Worm (Caenorhabditis elegans): ENCODE measurements around the gene C09E7.10.

The C09E7.10 gene

ce11 chrIII:6514673-6515072, 5.2 kb downstream of the C09E7.10 start, which contains the start of gene acr-5:
Gene acr-5, minus strand, starts transcription at chrIII:6514773.
- TF ChIP-seq sdc-2 (tag; optimal IDR thresholded peaks at IDR 0.05) (no peak), ceh-9 (tag; optimal IDR thresholded peaks at IDR 0.05) (no peak), hlh-15 (tag; optimal IDR thresholded peaks at IDR 0.05) (no peak), hlh-6 (tag; optimal IDR thresholded peaks at IDR 0.05) (no peak), lim-6 (tag; optimal IDR thresholded peaks at IDR 0.05) (no peak), pat-9 (tag; optimal IDR thresholded peaks at IDR 0.05) (no peak)

ce11 chrIII:6509301-6509700, 10.5 kb downstream of the C09E7.10 start:
- peak; percentile 63 for TF ChIP-seq elt-2 (tag; optimal IDR thresholded peaks at IDR 0.05)
- no peak for TF ChIP-seq elt-4 (tag; optimal IDR thresholded peaks at IDR 0.05)

ce11 chrIII:6508327-6508726, 11.5 kb downstream of the C09E7.10 start:
- TF ChIP-seq tbx-7 (tag; optimal IDR thresholded peaks at IDR 0.05) (no peak), unc-86 (tag; optimal IDR thresholded peaks at IDR 0.05) (no peak), unc-42 (tag; optimal IDR thresholded peaks at IDR 0.05) (no peak), ceh-18 (tag; optimal IDR thresholded peaks at IDR 0.05) (no peak), lim-6 (tag; optimal IDR thresholded peaks at IDR 0.05) (no peak), C38D4.7 (GFP tag; optimal IDR thresholded peaks at IDR 0.05) (no peak)

ce11 chrIII:6507832-6508231, 12.0 kb downstream of the C09E7.10 start, which contains the start of gene F23F12.12:
Gene F23F12.12, plus strand, starts transcription at chrIII:6508132.
- TF ChIP-seq pha-4 (tag; optimal IDR thresholded peaks at IDR 0.05) = no peak
- no peak for TF ChIP-seq ceh-9 (tag; optimal IDR thresholded peaks at IDR 0.05)
- no peak for TF ChIP-seq nfya-1 (tag; optimal IDR thresholded peaks at IDR 0.05)
- no peak for TF ChIP-seq lin-11 (tag; optimal IDR thresholded peaks at IDR 0.05)
- TF ChIP-seq fkh-6 (tag; optimal IDR thresholded peaks at IDR 0.05) = no peak
- no peak for TF ChIP-seq gmeb-2 (tag; optimal IDR thresholded peaks at IDR 0.05)
- no peak for TF ChIP-seq unc-42 (tag; optimal IDR thresholded peaks at IDR 0.05)
- no peak for TF ChIP-seq madf-2 (tag; optimal IDR thresholded peaks at IDR 0.05)
- no peak for TF ChIP-seq K02D7.2 (tag; optimal IDR thresholded peaks at IDR 0.05)
- TF ChIP-seq odd-2 (tag; optimal IDR thresholded peaks at IDR 0.05) = no peak
- TF ChIP-seq sox-2 (GFP tag; IDR thresholded peaks at IDR 0.05) = no peak
- TF ChIP-seq ceh-31 (tag; optimal IDR thresholded peaks at IDR 0.05) = no peak
- no peak for TF ChIP-seq ama-1 (optimal IDR thresholded peaks at IDR 0.05)
- TF ChIP-seq sox-4 (tag; optimal IDR thresholded peaks at IDR 0.05) = no peak
- TF ChIP-seq ref-2 (tag; optimal IDR thresholded peaks at IDR 0.05) = no peak
- no peak for TF ChIP-seq che-1 (tag; optimal IDR thresholded peaks at IDR 0.05)
- no peak for TF ChIP-seq ceh-18 (tag; optimal IDR thresholded peaks at IDR 0.05)
- TF ChIP-seq pag-3 (tag; optimal IDR thresholded peaks at IDR 0.05; ENCODE audit: borderline replicate concordance) = no peak

ce11 chrIII:6500032-6500564, 19.8 kb downstream of the C09E7.10 start, which contains the start of gene F23F12.3:
Gene F23F12.3, plus strand, starts transcription at chrIII:6500514.
- TF ChIP-seq mec-3 (tag; optimal IDR thresholded peaks at IDR 0.05; ENCODE audit: borderline replicate concordance) = no peak
- TF ChIP-seq ceh-31 (tag; optimal IDR thresholded peaks at IDR 0.05) = no peak
- no peak for TF ChIP-seq pat-9 (tag; optimal IDR thresholded peaks at IDR 0.05)
- peak; percentile 43 for TF ChIP-seq nfya-1 (tag; optimal IDR thresholded peaks at IDR 0.05)
- TF ChIP-seq ceh-34 (tag; optimal IDR thresholded peaks at IDR 0.05) = no peak
- no peak for TF ChIP-seq ceh-48 (tag; optimal IDR thresholded peaks at IDR 0.05)

- TF ChIP-seq T23F11.4 (GFP tag; optimal IDR thresholded peaks at IDR 0.05) (no peak), hlh-30 (tag; optimal IDR thresholded peaks at IDR 0.05; ENCODE audit: insufficient read depth) (no peak), ceh-34 (tag; optimal IDR thresholded peaks at IDR 0.05) (no peak), sdc-2 (tag; optimal IDR thresholded peaks at IDR 0.05) (no peak), hlh-13 (GFP tag; optimal IDR thresholded peaks at IDR 0.05) (no peak), elt-2 (tag; optimal IDR thresholded peaks at IDR 0.05) (no peak), lin-11 (tag; optimal IDR thresholded peaks at IDR 0.05) (no peak), pros-1 (tag; optimal IDR thresholded peaks at IDR 0.05) (no peak), zip-5 (tag; optimal IDR thresholded peaks at IDR 0.05) (no peak), ttx-3 (tag; optimal IDR thresholded peaks at IDR 0.05) (no peak), unc-3 (GFP tag; conservative IDR thresholded peaks at IDR 0.05) (no peak), unc-3 (tag; optimal IDR thresholded peaks at IDR 0.05) (no peak), ama-1 (optimal IDR thresholded peaks at IDR 0.05) (no peak), ceh-18 (tag; optimal IDR thresholded peaks at IDR 0.05) (no peak)
Measured at ce11 chrIII:6499102-6499501, 20.7 kb downstream of the C09E7.10 start.

Data from whole organism, late embryonic.